Worm (Caenorhabditis elegans) whole organism, L1 larva: ENCODE measurements around the gene tsp-1.
A peak's percentile ranks its signal among the peaks of the same experiment; 100 is the strongest.

Experiments
- C04F5.9 ChIP-seq: sonication (generic microtip); optimal IDR thresholded peaks from 2 replicates; lab custom pipeline; 2016; ENCODE audit warnings: missing genetic modification characterization, missing compliant biosample characterization
- C16A3.4 ChIP-seq: fragments of 150-350 bp; optimal IDR thresholded peaks from 2 replicates; lab custom pipeline; 2014; ENCODE audit warnings: missing biosample characterization, missing genetic modification characterization
- C34B4.2 ChIP-seq: sonication (generic microtip); optimal IDR thresholded peaks from 2 replicates; lab custom pipeline; 2017; ENCODE audit warnings: mild to moderate bottlenecking, missing genetic modification characterization, missing compliant biosample characterization
- Y116A8C.19 ChIP-seq: sonication (generic microtip); optimal IDR thresholded peaks from 2 replicates; lab custom pipeline; 2016; ENCODE audit warnings: missing compliant biosample characterization, missing genetic modification characterization, borderline replicate concordance
- alr-1 ChIP-seq: fragments of 200-800 bp; sonication (Bioruptor generic); optimal IDR thresholded peaks from 2 replicates; lab custom pipeline; 2018; ENCODE audit warnings: borderline replicate concordance, mild to moderate bottlenecking, missing genetic modification characterization, missing compliant biosample characterization
- aly-2 ChIP-seq: fragments of 150-350 bp; optimal IDR thresholded peaks from 2 replicates; lab custom pipeline; 2014; ENCODE audit warnings: missing biosample characterization, missing genetic modification characterization
- ama-1 ChIP-seq: fragments of 150-350 bp; optimal IDR thresholded peaks from 2 replicates; lab custom pipeline; 2014
- blmp-1 ChIP-seq: fragments of 150-350 bp; optimal IDR thresholded peaks from 2 replicates; lab custom pipeline; 2014; ENCODE audit warnings: missing biosample characterization, missing genetic modification characterization
- ceh-88 ChIP-seq: fragments of 200-800 bp; sonication (Bioruptor generic); IDR thresholded peaks from 2 replicates; pipeline ENCODE4 v1.3.6; 2022; ENCODE audit warnings: missing genetic modification characterization, missing compliant biosample characterization
- ceh-90 ChIP-seq: sonication (generic microtip); optimal IDR thresholded peaks from 2 replicates; lab custom pipeline; 2016; ENCODE audit warnings: missing genetic modification characterization, missing compliant biosample characterization
- ces-1 ChIP-seq: fragments of 150-350 bp; optimal IDR thresholded peaks from 2 replicates; lab custom pipeline; 2014; ENCODE audit warnings: missing biosample characterization, missing genetic modification reagents, missing genetic modification characterization
- dpl-1 ChIP-seq, 3 experiments: fragments of 150-350 bp in 2 of 3; sonication (generic microtip) in 1 of 3; optimal IDR thresholded peaks; 2 replicates each; lab custom pipeline; 2014 to 2017; ENCODE audit warnings: missing biosample characterization in 3 of 3, missing genetic modification characterization in 3 of 3, missing genetic modification reagents in 3 of 3
- dsc-1 ChIP-seq: sonication (generic microtip); optimal IDR thresholded peaks from 2 replicates; lab custom pipeline; 2016; ENCODE audit warnings: mild to moderate bottlenecking, missing genetic modification characterization, missing compliant biosample characterization
- efl-1 ChIP-seq, 4 experiments: fragments of 150-350 bp; optimal IDR thresholded peaks in 3 of 4; peaks in 1 of 4; 1 replicate in 1 of 4; 2 replicates in 3 of 4; lab custom pipeline; 2014; ENCODE audit warnings: missing biosample characterization in 2 of 4, missing genetic modification characterization in 2 of 4, missing genetic modification reagents in 2 of 4
- efl-3 ChIP-seq: fragments of 200-800 bp; sonication (Bioruptor generic); optimal IDR thresholded peaks from 2 replicates; lab custom pipeline; 2018; ENCODE audit warnings: mild to moderate bottlenecking, missing genetic modification characterization, missing compliant biosample characterization
- elt-2 ChIP-seq: sonication (generic microtip); optimal IDR thresholded peaks from 2 replicates; lab custom pipeline; 2016; ENCODE audit warnings: missing genetic modification characterization, mild to moderate bottlenecking, inconsistent platforms, missing compliant biosample characterization, missing genetic modification reagents
- fkh-4 ChIP-seq: sonication (generic microtip); optimal IDR thresholded peaks from 2 replicates; lab custom pipeline; 2016; ENCODE audit warnings: missing compliant biosample characterization, missing genetic modification characterization, borderline replicate concordance
- fos-1 ChIP-seq: fragments of 150-350 bp; optimal IDR thresholded peaks from 2 replicates; lab custom pipeline; 2014; ENCODE audit warnings: missing biosample characterization, missing genetic modification characterization
- hlh-17 ChIP-seq: fragments of 200-800 bp; sonication (Bioruptor generic); optimal IDR thresholded peaks from 2 replicates; lab custom pipeline; 2018; ENCODE audit warnings: missing genetic modification characterization, mild to moderate bottlenecking, missing compliant biosample characterization, moderate library complexity, borderline replicate concordance
- hpl-2 ChIP-seq: fragments of 150-350 bp; optimal IDR thresholded peaks from 2 replicates; lab custom pipeline; 2014; ENCODE audit warnings: missing biosample characterization, missing genetic modification reagents, missing genetic modification characterization
- isw-1 ChIP-seq: fragments of 200-800 bp; sonication (Bioruptor generic); IDR thresholded peaks from 2 replicates; pipeline ENCODE4 v1.3.6; 2022; ENCODE audit warnings: missing genetic modification characterization, missing compliant biosample characterization
- jun-1 ChIP-seq: fragments of 150-350 bp; optimal IDR thresholded peaks from 2 replicates; lab custom pipeline; 2014; ENCODE audit warnings: missing biosample characterization, missing genetic modification reagents, missing genetic modification characterization
- lin-14 ChIP-seq: fragments of 200-800 bp; sonication (Bioruptor generic); optimal IDR thresholded peaks from 2 replicates; lab custom pipeline; 2018; ENCODE audit warnings: mild to moderate bottlenecking, missing genetic modification characterization, moderate library complexity, missing compliant biosample characterization
- lin-15B ChIP-seq: fragments of 150-350 bp; sonication (generic microtip); optimal IDR thresholded peaks from 3 replicates; lab custom pipeline; 2014; ENCODE audit warnings: missing biosample characterization, missing genetic modification characterization
- lin-35 ChIP-seq, 2 experiments: fragments of 150-350 bp; optimal IDR thresholded peaks; 2 replicates each; lab custom pipeline; 2014; ENCODE audit warnings: missing biosample characterization in 2 of 2, missing genetic modification characterization in 2 of 2, missing genetic modification reagents in 2 of 2
- lir-3 ChIP-seq: sonication (generic microtip); optimal IDR thresholded peaks from 2 replicates; lab custom pipeline; 2016; ENCODE audit warnings: mild to moderate bottlenecking, missing genetic modification characterization, moderate library complexity, missing compliant biosample characterization; ENCODE audit not compliant: poor library complexity
- lsy-2 ChIP-seq, 2 experiments: fragments of 150-350 bp; optimal IDR thresholded peaks; 2 replicates each; lab custom pipeline; 2014; ENCODE audit warnings: missing biosample characterization in 2 of 2, missing genetic modification characterization in 2 of 2
- mep-1 ChIP-seq: fragments of 150-350 bp; optimal IDR thresholded peaks from 2 replicates; lab custom pipeline; 2014; ENCODE audit warnings: missing biosample characterization, missing genetic modification characterization
- nhr-11 ChIP-seq: fragments of 150-350 bp; optimal IDR thresholded peaks from 2 replicates; lab custom pipeline; 2014; ENCODE audit warnings: missing biosample characterization, missing genetic modification characterization
- nhr-12 ChIP-seq: sonication (generic microtip); optimal IDR thresholded peaks from 2 replicates; lab custom pipeline; 2017; ENCODE audit warnings: missing biosample characterization, missing genetic modification characterization
- nhr-19 ChIP-seq: fragments of 200-800 bp; sonication (Bioruptor generic); conservative IDR thresholded peaks from 2 replicates; pipeline ENCODE4 v1.3.6; 2022; ENCODE audit warnings: missing genetic modification characterization, missing compliant biosample characterization
- nhr-20 ChIP-seq: sonication (generic microtip); optimal IDR thresholded peaks from 2 replicates; lab custom pipeline; 2016; ENCODE audit warnings: mild to moderate bottlenecking, missing genetic modification characterization, missing compliant biosample characterization
- nhr-28 ChIP-seq: fragments of 150-350 bp; optimal IDR thresholded peaks from 2 replicates; lab custom pipeline; 2014; ENCODE audit warnings: missing biosample characterization, missing genetic modification characterization
- nhr-47 ChIP-seq: sonication (generic microtip); optimal IDR thresholded peaks from 2 replicates; lab custom pipeline; 2016; ENCODE audit warnings: mild to moderate bottlenecking, missing genetic modification characterization, moderate library complexity, missing compliant biosample characterization
- nhr-90 ChIP-seq: sonication (generic microtip); optimal IDR thresholded peaks from 2 replicates; lab custom pipeline; 2016; ENCODE audit warnings: mild to moderate bottlenecking, missing genetic modification characterization, missing compliant biosample characterization; ENCODE audit not compliant: poor library complexity
- pag-3 ChIP-seq: sonication (generic microtip); optimal IDR thresholded peaks from 2 replicates; lab custom pipeline; 2017; ENCODE audit warnings: missing genetic modification characterization, mild to moderate bottlenecking, missing compliant biosample characterization, antibody characterized with exemption, borderline replicate concordance; ENCODE audit not compliant: insufficient read depth
- rnt-1 ChIP-seq: sonication (generic microtip); optimal IDR thresholded peaks from 2 replicates; lab custom pipeline; 2016; ENCODE audit warnings: mild to moderate bottlenecking, missing genetic modification characterization, moderate library complexity, missing compliant biosample characterization
- snu-23 ChIP-seq: sonication (generic microtip); optimal IDR thresholded peaks from 2 replicates; lab custom pipeline; 2016; ENCODE audit warnings: missing genetic modification characterization, missing compliant biosample characterization
- sox-4 ChIP-seq: sonication (generic microtip); optimal IDR thresholded peaks from 2 replicates; lab custom pipeline; 2016; ENCODE audit warnings: missing genetic modification characterization, missing compliant biosample characterization
- swsn-7 ChIP-seq: sonication (generic microtip); optimal IDR thresholded peaks from 2 replicates; lab custom pipeline; 2016; ENCODE audit warnings: missing genetic modification characterization, missing compliant biosample characterization
- unc-98 ChIP-seq: fragments of 200-800 bp; sonication (Bioruptor generic); IDR thresholded peaks from 2 replicates; pipeline ENCODE4 v1.3.6; 2022; ENCODE audit warnings: missing genetic modification characterization, missing compliant biosample characterization
- vab-15 ChIP-seq: sonication (generic microtip); optimal IDR thresholded peaks from 2 replicates; lab custom pipeline; 2017; ENCODE audit warnings: missing genotype, mild to moderate bottlenecking, missing genetic modification characterization, missing compliant biosample characterization
- xbp-1 ChIP-seq: sonication (generic microtip); optimal IDR thresholded peaks from 2 replicates; lab custom pipeline; 2016; ENCODE audit warnings: missing genetic modification characterization, missing compliant biosample characterization
- zag-1 ChIP-seq: fragments of 150-350 bp; optimal IDR thresholded peaks from 2 replicates; lab custom pipeline; 2014; ENCODE audit warnings: missing biosample characterization, missing genetic modification characterization

tsp-1 gene

DNA sequence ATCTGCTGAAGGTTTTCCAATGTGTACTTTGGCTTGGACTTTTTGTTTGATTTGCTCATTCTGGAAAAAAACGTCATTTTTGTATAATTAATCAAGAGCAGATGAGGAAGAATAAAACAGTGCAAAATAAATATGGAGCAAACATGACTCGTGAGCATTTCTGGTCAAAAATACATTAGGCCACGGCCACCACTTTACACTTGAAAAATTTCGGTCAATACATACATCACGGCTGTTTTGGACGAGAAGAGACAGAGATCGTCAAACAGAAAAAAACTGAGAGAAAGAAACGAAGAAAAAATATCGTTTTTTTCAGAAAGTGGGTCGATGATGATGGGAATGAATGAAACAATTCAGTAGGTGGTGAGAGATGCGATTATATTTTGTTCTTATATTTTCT, 29.1 kb upstream of the tsp-1 start, which contains the start of the genes F09G8.7 and crn-7 (continued):
- TF ChIP-seq jun-1 (tag; lab: Kevin White, UChicago) (no peak), ceh-90 (tag; lab: Kevin White, UChicago) (no peak), lin-35 (GFP tag; optimal IDR thresholded peaks at IDR 0.05; lab: Kevin White, UChicago) (peak; percentile 23 to 31), ceh-88 (GFP tag; lab: Robert Waterston, UW) (no peak), C34B4.2 (tag; lab: Kevin White, UChicago) (no peak), aly-2 (tag; lab: Kevin White, UChicago) (no peak), rnt-1 (peak; percentile 45), Y116A8C.19 (tag; lab: Kevin White, UChicago) (no peak), nhr-12 (no peak), sox-4 (no peak), efl-3 (GFP tag; lab: Kevin White, UChicago) (no peak), zag-1 (tag; lab: Kevin White, UChicago) (no peak)
- TF ChIP-seq, all 84 proteins: peak for 11

DNA sequence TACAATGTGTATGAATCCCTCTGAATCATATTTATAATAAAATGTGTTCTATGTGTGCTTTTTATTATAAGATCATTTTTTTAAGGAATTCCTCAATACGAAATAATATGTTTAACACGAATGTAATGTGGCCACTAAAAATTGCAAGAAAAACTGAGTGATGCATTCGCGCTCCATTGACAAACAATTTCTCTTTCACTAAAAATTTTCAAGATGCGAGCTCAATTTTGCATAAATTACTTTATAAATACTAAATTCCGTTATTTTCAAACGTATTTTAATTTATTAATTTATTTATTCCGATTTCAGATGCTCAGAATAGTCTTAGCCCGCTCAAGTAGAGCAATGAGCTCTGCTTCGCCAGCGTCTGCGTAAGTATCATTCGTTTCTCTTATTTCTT, 26.5 kb upstream of the tsp-1 start, which contains the start of gene mrps-9:
mrps-9 (plus strand) TSS at position 310 of the 400 bp plus-strand sequence.
- TF ChIP-seq lir-3 (tag; lab: Kevin White, UChicago) (peak; percentile 30), nhr-12 (no peak), ama-1 (lab: Kevin White, UChicago) (no peak), unc-98 (no peak), nhr-20 (peak; percentile 0), nhr-28 (tag; lab: Kevin White, UChicago) (no peak), C34B4.2 (tag; lab: Kevin White, UChicago) (no peak), mep-1 (tag; lab: Kevin White, UChicago) (no peak), lsy-2 (tag; optimal IDR thresholded peaks at IDR 0.05; lab: Kevin White, UChicago) (peak in 1 of 2 experiments; percentile 60), C04F5.9 (tag; lab: Kevin White, UChicago) (no peak), nhr-19 (GFP tag; lab: Robert Waterston, UW) (no peak), aly-2 (tag; lab: Kevin White, UChicago) (no peak), ceh-88 (GFP tag; lab: Robert Waterston, UW) (no peak), hlh-17 (GFP tag; lab: Kevin White, UChicago) (no peak), fos-1 (tag; lab: Kevin White, UChicago) (no peak), nhr-47 (tag; lab: Kevin White, UChicago) (no peak), alr-1 (tag; lab: Kevin White, UChicago) (no peak), dpl-1 (GFP tag; optimal IDR thresholded peaks at IDR 0.05; lab: Kevin White, UChicago) (peak; percentile 11 to 64 (median 37)), C16A3.4 (tag; lab: Kevin White, UChicago) (no peak), ceh-90 (tag; lab: Kevin White, UChicago) (no peak), elt-2 (tag; lab: Kevin White, UChicago) (no peak), nhr-11 (no peak), fkh-4 (tag; lab: Kevin White, UChicago) (no peak), swsn-7 (peak; percentile 15), lin-35 (GFP tag; optimal IDR thresholded peaks at IDR 0.05; lab: Kevin White, UChicago) (peak; percentile 27 to 41), sox-4 (no peak), lin-15B (tag; lab: Kevin White, UChicago) (no peak), snu-23 (GFP tag; lab: Kevin White, UChicago) (peak; percentile 30), pag-3 (tag; lab: Kevin White, UChicago) (no peak), dsc-1 (tag; lab: Kevin White, UChicago) (no peak), blmp-1 (tag; lab: Kevin White, UChicago) (peak; percentile 78), isw-1 (GFP tag; lab: Robert Waterston, UW) (no peak), lin-14 (GFP tag; lab: Kevin White, UChicago) (peak; percentile 38), hpl-2 (GFP tag; lab: Kevin White, UChicago) (no peak), ces-1 (no peak), vab-15 (no peak), nhr-90 (tag; lab: Kevin White, UChicago) (no peak), xbp-1 (tag; lab: Kevin White, UChicago) (peak; percentile 9), efl-1 (optimal IDR thresholded peaks at IDR 0.05; lab: Kevin White, UChicago) (peak; percentile 30 to 36), efl-1 (GFP tag; optimal IDR thresholded peaks at IDR 0.05 in 1 of 2; lab: Kevin White, UChicago) (peak; percentile 31 to 92), rnt-1 (peak; percentile 26)
